Worm (Caenorhabditis elegans) whole organism, late embryonic: ENCODE measurements around the gene pod-2.

ENCODE experiments used
- che-1 ChIP-seq: sonication (generic microtip); optimal IDR thresholded peaks from 2 replicates; lab custom pipeline; 2016; ENCODE audit warnings: mild to moderate bottlenecking, missing genetic modification characterization, missing compliant biosample characterization
- elt-4 ChIP-seq: sonication (generic microtip); optimal IDR thresholded peaks from 2 replicates; lab custom pipeline; 2016; ENCODE audit warnings: missing genetic modification characterization, missing compliant biosample characterization
- ets-4 ChIP-seq: sonication (generic microtip); optimal IDR thresholded peaks from 2 replicates; lab custom pipeline; 2016; ENCODE audit warnings: missing genetic modification characterization, missing compliant biosample characterization
- fkh-10 ChIP-seq: fragments of 150-350 bp; optimal IDR thresholded peaks from 2 replicates; lab custom pipeline; 2014; ENCODE audit warnings: missing biosample characterization, missing genetic modification reagents, missing genetic modification characterization
- hlh-30 ChIP-seq: sonication (generic microtip); optimal IDR thresholded peaks from 2 replicates; lab custom pipeline; 2017; ENCODE audit warnings: antibody characterized with exemption, missing genetic modification characterization, missing compliant biosample characterization; ENCODE audit not compliant: insufficient read depth
- hlh-6 ChIP-seq: sonication (generic microtip); optimal IDR thresholded peaks from 2 replicates; lab custom pipeline; 2016; ENCODE audit warnings: missing genotype, missing genetic modification characterization, missing compliant biosample characterization
- nhr-11 ChIP-seq: fragments of 150-350 bp; optimal IDR thresholded peaks from 2 replicates; lab custom pipeline; 2014; ENCODE audit warnings: missing biosample characterization, missing genetic modification characterization
- nhr-232 ChIP-seq: sonication (generic microtip); optimal IDR thresholded peaks from 2 replicates; lab custom pipeline; 2016; ENCODE audit warnings: missing genetic modification characterization, missing compliant biosample characterization
- pax-1 ChIP-seq: fragments of 150-350 bp; optimal IDR thresholded peaks from 2 replicates; lab custom pipeline; 2014; ENCODE audit warnings: missing biosample characterization, missing genetic modification characterization
- pha-4 ChIP-seq: fragments of 150-350 bp; optimal IDR thresholded peaks from 2 replicates; lab custom pipeline; 2018; ENCODE audit warnings: missing biosample characterization, missing genetic modification reagents, missing genetic modification characterization
- rnt-1 ChIP-seq: sonication (generic microtip); optimal IDR thresholded peaks from 2 replicates; lab custom pipeline; 2016; ENCODE audit warnings: missing genetic modification characterization, missing compliant biosample characterization
- tbx-2 ChIP-seq: sonication (generic microtip); optimal IDR thresholded peaks from 2 replicates; lab custom pipeline; 2016; ENCODE audit warnings: missing genetic modification characterization, missing compliant biosample characterization
- unc-55 ChIP-seq: sonication (generic microtip); optimal IDR thresholded peaks from 2 replicates; lab custom pipeline; 2017; ENCODE audit warnings: missing biosample characterization, missing genetic modification reagents, missing genetic modification characterization
- zip-5 ChIP-seq: sonication (generic microtip); optimal IDR thresholded peaks from 2 replicates; lab custom pipeline; 2016; ENCODE audit warnings: missing genetic modification characterization, missing compliant biosample characterization

DNA sequence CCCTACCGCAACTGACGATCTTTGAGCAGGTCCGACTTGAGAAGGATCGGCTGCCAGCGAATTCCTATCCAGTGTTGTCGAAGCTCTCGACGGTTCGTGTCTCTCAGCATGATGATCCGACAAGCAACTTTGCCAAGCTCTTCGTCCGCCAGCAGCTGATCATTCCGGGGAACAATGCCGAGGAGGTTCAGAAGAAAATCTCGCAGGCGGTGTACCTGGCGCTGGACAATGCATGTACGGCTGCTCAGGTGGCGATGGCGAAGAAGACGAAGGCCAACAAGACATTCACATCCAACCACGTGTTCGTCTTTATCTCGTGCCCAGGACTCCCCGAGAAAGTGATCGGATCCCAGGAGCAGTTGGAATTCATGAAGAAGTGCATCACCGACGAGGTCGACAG is 12.8 kb downstream of the pod-2 start:
- TF ChIP-seq ets-4 (tag; lab: Kevin White, UChicago): no peak
- TF ChIP-seq zip-5 (tag; lab: Kevin White, UChicago): no peak
- no peak for TF ChIP-seq tbx-2 (tag; lab: Kevin White, UChicago)
- no peak for TF ChIP-seq fkh-10 (GFP tag; lab: Kevin White, UChicago)
- TF ChIP-seq unc-55 (GFP tag; lab: Kevin White, UChicago): no peak
- no peak for TF ChIP-seq pax-1
- no peak for TF ChIP-seq hlh-30 (tag; lab: Kevin White, UChicago)
- no peak for TF ChIP-seq hlh-6 (tag; lab: Kevin White, UChicago)
- no peak for TF ChIP-seq che-1 (tag; lab: Kevin White, UChicago)
- no peak for TF ChIP-seq pha-4
- no peak for TF ChIP-seq elt-4 (tag; lab: Kevin White, UChicago)
- TF ChIP-seq nhr-11 (tag; lab: Kevin White, UChicago): no peak
- no peak for TF ChIP-seq nhr-232 (tag; lab: Kevin White, UChicago)
- no peak for TF ChIP-seq rnt-1 (tag; lab: Kevin White, UChicago)
